Worm (Caenorhabditis elegans) whole organism, midembryonic: Measurements from ENCODE around the gene srsx-7.

Experiments used
- flt-1 ChIP-seq: fragments of 200-800 bp; sonication (Bioruptor generic); IDR thresholded peaks from 2 replicates; pipeline ENCODE4 v1.3.6; 2022; ENCODE audit warnings: missing genetic modification characterization, missing compliant biosample characterization
- med-1 ChIP-seq: sonication (generic microtip); optimal IDR thresholded peaks from 2 replicates; lab custom pipeline; 2017; ENCODE audit warnings: missing genetic modification characterization, mild to moderate bottlenecking, missing compliant biosample characterization, antibody characterized with exemption, missing genetic modification reagents; ENCODE audit not compliant: insufficient read depth
- ref-1 ChIP-seq: fragments of 200-800 bp; sonication (Bioruptor generic); conservative IDR thresholded peaks from 2 replicates; pipeline ENCODE4 v1.3.6; 2022; ENCODE audit warnings: missing genetic modification reagents, missing genetic modification characterization, missing compliant biosample characterization

- TF ChIP-seq ref-1 (GFP tag; lab: Robert Waterston, UW) = no peak
- no peak for TF ChIP-seq flt-1
- TF ChIP-seq med-1 (GFP tag; lab: Kevin White, UChicago) = no peak
These were observed 17.2 kb upstream of the srsx-7 start for ce11 chrV:7908431-7908830.
